Fruit fly (Drosophila melanogaster): ENCODE results near the gene grnd.

grnd gene

DNA sequence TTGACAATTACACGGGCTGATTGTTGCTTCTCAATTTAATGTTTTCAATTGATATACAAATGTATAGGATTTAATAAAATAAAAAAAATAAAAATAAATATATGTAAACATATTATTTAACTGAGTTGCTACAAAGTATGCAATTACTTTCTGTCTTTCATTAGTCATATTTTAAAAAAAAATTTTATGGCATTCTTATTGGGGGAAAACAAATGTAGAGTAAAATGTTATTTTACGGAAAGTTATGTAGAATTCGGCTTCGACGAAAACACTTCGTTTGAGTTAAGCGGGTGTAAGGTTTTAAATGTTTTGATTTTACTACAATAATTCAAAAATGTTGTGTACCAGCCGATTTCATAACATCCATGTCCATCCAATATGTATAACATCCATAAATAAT lies 28.2 kb downstream of the grnd start:
- TF ChIP-seq fkh (GFP tag; optimal IDR thresholded peaks at IDR 0.05) (no peak), Hr38 (GFP tag; optimal IDR thresholded peaks at IDR 0.05) (no peak), CG11762 (GFP tag; optimal IDR thresholded peaks at IDR 0.05; ENCODE audit: insufficient read depth) (no peak), cyc (GFP tag; optimal IDR thresholded peaks at IDR 0.05) (no peak), CG16779 (tag; optimal IDR thresholded peaks at IDR 0.05) (no peak), ss (GFP tag; optimal IDR thresholded peaks at IDR 0.05) (no peak)

DNA sequence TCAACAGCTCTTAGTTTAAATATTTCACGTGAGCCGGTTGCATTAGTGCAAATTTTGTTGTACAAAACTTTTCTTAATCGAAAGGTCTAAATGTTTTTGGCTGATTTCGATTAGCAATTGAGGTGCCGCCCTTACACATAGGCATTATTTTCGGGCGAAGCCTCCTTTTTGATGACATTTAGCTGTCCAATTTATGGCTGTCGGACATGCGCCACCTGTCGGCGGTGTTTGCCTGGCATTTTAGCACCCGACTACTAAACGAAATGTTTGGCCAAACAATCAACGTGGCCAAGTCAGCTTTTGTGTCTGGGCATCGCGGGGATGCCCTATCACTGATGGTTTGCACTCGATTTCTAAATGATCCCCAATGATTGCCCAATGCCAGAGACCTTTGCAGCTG lies 31.1 kb downstream of the grnd start:
- no peak for TF ChIP-seq Eip78C (GFP tag)
- TF ChIP-seq fkh (GFP tag; optimal IDR thresholded peaks at IDR 0.05): no peak
- TF ChIP-seq achi (GFP tag; optimal IDR thresholded peaks at IDR 0.05): no peak

DNA sequence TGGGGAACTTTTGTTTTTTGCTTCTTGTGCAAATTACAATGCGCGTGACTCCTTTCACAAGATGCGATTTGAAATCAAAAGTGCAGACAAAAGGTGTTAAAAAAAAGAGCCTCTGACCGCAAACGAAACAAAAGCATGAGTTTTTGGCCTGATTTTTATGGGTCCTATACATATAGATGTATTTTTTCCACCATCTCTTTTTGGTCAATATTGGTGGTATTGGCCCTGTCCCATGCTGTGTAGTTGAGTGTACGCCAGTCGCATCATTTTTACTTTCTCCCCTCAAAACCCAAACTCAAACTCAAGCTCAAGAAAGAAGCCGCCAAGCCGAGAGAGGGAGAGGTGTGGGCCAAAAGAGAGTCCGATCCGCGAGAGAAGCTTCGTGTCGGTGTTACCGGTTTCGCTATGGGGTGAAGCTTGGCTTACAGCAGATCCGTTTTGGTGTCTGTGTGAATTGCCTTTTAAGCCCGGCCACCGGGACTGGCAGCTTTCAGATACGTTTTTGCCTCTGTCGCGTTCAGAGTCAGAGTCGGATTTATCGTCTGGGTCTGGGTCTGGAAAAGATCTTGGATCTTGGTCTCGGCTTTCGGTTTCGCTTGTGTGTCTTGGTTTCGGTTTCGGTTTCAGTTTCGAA lies 31.9 kb downstream of the grnd start, which contains the start of gene CG10211:
Gene CG10211 (plus strand): TSS at position 486 of the 634 bp plus-strand sequence.
- TF ChIP-seq Eip75B (GFP tag; optimal IDR thresholded peaks at IDR 0.05) (peak; percentile 60), CG9139 (GFP tag; optimal IDR thresholded peaks at IDR 0.05) (peak; percentile 30), lz (GFP tag; optimal IDR thresholded peaks at IDR 0.05) (peak; percentile 57), Eip78C (GFP tag) (peak; percentile 87), cyc (GFP tag; optimal IDR thresholded peaks at IDR 0.05) (peak; percentile 43), svp (GFP tag) (peak; percentile 84), CG34406 (GFP tag; optimal IDR thresholded peaks at IDR 0.05) (peak; percentile 63), OdsH (GFP tag; optimal IDR thresholded peaks at IDR 0.05) (peak; percentile 57), Blimp-1 (GFP tag; optimal IDR thresholded peaks at IDR 0.05) (peak; percentile 98), achi (GFP tag; optimal IDR thresholded peaks at IDR 0.05) (peak; percentile 53), CG6808 (GFP tag; optimal IDR thresholded peaks at IDR 0.05) (peak; percentile 60), CG11294 (GFP tag; IDR thresholded peaks at IDR 0.05) (no peak), CG3919 (GFP tag; optimal IDR thresholded peaks at IDR 0.05) (peak; percentile 56), Eip93F (GFP tag; optimal IDR thresholded peaks at IDR 0.05) (no peak), CG16779 (tag; optimal IDR thresholded peaks at IDR 0.05) (no peak), Hr38 (GFP tag; optimal IDR thresholded peaks at IDR 0.05) (no peak), CG3032 (tag; optimal IDR thresholded peaks at IDR 0.05) (peak; percentile 52), CG8319 (GFP tag; optimal IDR thresholded peaks at IDR 0.05) (no peak), Ets96B (tag; optimal IDR thresholded peaks at IDR 0.05) (peak; percentile 58), acj6 (GFP tag; optimal IDR thresholded peaks at IDR 0.05) (peak; percentile 44), CG6854 (GFP tag; optimal IDR thresholded peaks at IDR 0.05) (peak; percentile 59), Hr39 (GFP tag; optimal IDR thresholded peaks at IDR 0.05) (peak; percentile 25), CG15336 (GFP tag; IDR thresholded peaks at IDR 0.05) (peak; percentile 73), fkh (GFP tag; optimal IDR thresholded peaks at IDR 0.05) (no peak), Lpt (GFP tag; optimal IDR thresholded peaks at IDR 0.05) (peak; percentile 43), net (GFP tag; optimal IDR thresholded peaks at IDR 0.05) (peak; percentile 51), Gug (GFP tag; IDR thresholded peaks at IDR 0.05) (no peak), CG8119 (GFP tag; IDR thresholded peaks at IDR 0.05) (peak; percentile 60; the same call in 2 of the 3 replicates), CG10631 (GFP tag; optimal IDR thresholded peaks at IDR 0.05) (peak; percentile 43), Sox15 (GFP tag; optimal IDR thresholded peaks at IDR 0.05) (no peak), dsx (GFP tag; optimal IDR thresholded peaks at IDR 0.05; ENCODE audit: poor library complexity, severe bottlenecking) (peak; percentile 44), CG31627 (GFP tag; optimal IDR thresholded peaks at IDR 0.05) (peak; percentile 7), CG6276 (GFP tag; optimal IDR thresholded peaks at IDR 0.05) (peak; percentile 59), fd59A (GFP tag; optimal IDR thresholded peaks at IDR 0.05) (peak; percentile 62), spab (GFP tag; optimal IDR thresholded peaks at IDR 0.05) (peak; percentile 29), dac (GFP tag; optimal IDR thresholded peaks at IDR 0.05) (peak; percentile 44), topi (GFP tag; optimal IDR thresholded peaks at IDR 0.05) (peak; percentile 62), CG7368 (GFP tag; optimal IDR thresholded peaks at IDR 0.05) (no peak), Hr4 (GFP tag; optimal IDR thresholded peaks at IDR 0.05) (peak; percentile 57), Sox102F (GFP tag; optimal IDR thresholded peaks at IDR 0.05) (peak; percentile 77), CG1621 (tag; optimal IDR thresholded peaks at IDR 0.05) (peak; percentile 0), vri (GFP tag; optimal IDR thresholded peaks at IDR 0.05) (peak; percentile 32), Smox (GFP tag; optimal IDR thresholded peaks at IDR 0.05) (peak; percentile 28), ss (GFP tag; optimal IDR thresholded peaks at IDR 0.05) (peak; percentile 56 to 63), Met (GFP tag; optimal IDR thresholded peaks at IDR 0.05) (peak; percentile 56)

All from whole organism, prepupa.